Worm (Caenorhabditis elegans): ENCODE data around the gene F22B8.3.
"Not testable (repeated sequence)": the region's sequence is repeated elsewhere in the genome, so short reads cannot be mapped to it uniquely, and the experiment has no call there.

- TF ChIP-seq fkh-10 (GFP tag; optimal IDR thresholded peaks at IDR 0.05); nhr-76 (tag; optimal IDR thresholded peaks at IDR 0.05); ces-1 (GFP tag; optimal IDR thresholded peaks at IDR 0.05); lsy-2 (tag; optimal IDR thresholded peaks at IDR 0.05); ZK337.2 (GFP tag; IDR thresholded peaks at IDR 0.05); egl-27 (tag; optimal IDR thresholded peaks at IDR 0.05); ama-1 (optimal IDR thresholded peaks at IDR 0.05); unc-62 (GFP tag; optimal IDR thresholded peaks at IDR 0.05 in 1 of 2); unc-62 (tag; optimal IDR thresholded peaks at IDR 0.05): not testable (repeated sequence)
These were observed 48.7 kb upstream of the F22B8.3 start, which contains the start of the genes his-2 and his-1 for ce11 chrV:16041925-16042742.

Measured in whole organism, L4 larva.